Fruit fly (Drosophila melanogaster): Measurements from ENCODE around the gene CG9213.

Gene CG9213

dm6 chrX:15593477-15594229, 19.3 kb upstream of the CG9213 start, which contains the start of gene Chsy (continued):
- peak in 1 of 2 experiments; percentile 10 for TF ChIP-seq Hr51 (GFP tag; optimal IDR thresholded peaks at IDR 0.05)
- TF ChIP-seq CG1602 (GFP tag; optimal IDR thresholded peaks at IDR 0.05) = no peak
- 0 out of 3 replicates have a peak, but pooled peaks have one; percentile 5 for TF ChIP-seq Opbp (GFP tag; IDR thresholded peaks at IDR 0.05; ENCODE audit: partially characterized antibody)
- TF ChIP-seq Drgx (GFP tag; IDR thresholded peaks at IDR 0.05) = no peak
- TF ChIP-seq row (GFP tag; IDR thresholded peaks at IDR 0.05) = peak; percentile 80
- peak; percentile 21 for TF ChIP-seq CG17829 (tag; optimal IDR thresholded peaks at IDR 0.05)
- no peak for TF ChIP-seq CG12155 (GFP tag; optimal IDR thresholded peaks at IDR 0.05)
- no peak for TF ChIP-seq CG34224 (GFP tag; IDR thresholded peaks at IDR 0.05; ENCODE audit: partially characterized antibody)
- no peak for TF ChIP-seq CG4730 (GFP tag; IDR thresholded peaks at IDR 0.05)
- peak; percentile 49; the same call in 1 of the 4 replicates for TF ChIP-seq Gug (GFP tag; IDR thresholded peaks at IDR 0.05)
- TF ChIP-seq Dfd (GFP tag; optimal IDR thresholded peaks at IDR 0.05) = no peak
- no peak for TF ChIP-seq sd (tag; optimal IDR thresholded peaks at IDR 0.05)
- TF ChIP-seq lab (GFP tag; optimal IDR thresholded peaks at IDR 0.05) = peak; percentile 15
- no peak for TF ChIP-seq ATbp (GFP tag; optimal IDR thresholded peaks at IDR 0.05)
- TF ChIP-seq CG17328 (GFP tag; IDR thresholded peaks at IDR 0.05) = no peak
- TF ChIP-seq zf30C (GFP tag; optimal IDR thresholded peaks at IDR 0.05) = peak; percentile 93
- TF ChIP-seq ttk (GFP tag; IDR thresholded peaks at IDR 0.05) = no peak
- TF ChIP-seq mld (GFP tag; IDR thresholded peaks at IDR 0.05; ENCODE audit: partially characterized antibody) = no peak
- no peak for TF ChIP-seq CG4424 (GFP tag; optimal IDR thresholded peaks at IDR 0.05)
- TF ChIP-seq oc (tag; optimal IDR thresholded peaks at IDR 0.05) = no peak
- TF ChIP-seq fd64A (GFP tag; optimal IDR thresholded peaks at IDR 0.05) = no peak
- peak; percentile 56 for TF ChIP-seq sens (GFP tag)
- TF ChIP-seq odd (GFP tag; optimal IDR thresholded peaks at IDR 0.05) = no peak
- TF ChIP-seq shn (GFP tag; optimal IDR thresholded peaks at IDR 0.05) = no peak
- no peak for TF ChIP-seq Lhr (GFP tag; optimal IDR thresholded peaks at IDR 0.05)
- no peak for TF ChIP-seq crc (GFP tag; optimal IDR thresholded peaks at IDR 0.05)
- peak; percentile 21 for TF ChIP-seq grau (tag; optimal IDR thresholded peaks at IDR 0.05)
- no peak for TF ChIP-seq CG12769 (tag; optimal IDR thresholded peaks at IDR 0.05)
- TF ChIP-seq Rx (GFP tag; IDR thresholded peaks at IDR 0.05) = no peak
- no peak for TF ChIP-seq nerfin-2 (GFP tag; IDR thresholded peaks at IDR 0.05; ENCODE audit: partially characterized antibody)
- TF ChIP-seq BtbVII (GFP tag; optimal IDR thresholded peaks at IDR 0.05) = no peak
- no peak for TF ChIP-seq CG33213 (GFP tag; optimal IDR thresholded peaks at IDR 0.05)
- no peak for TF ChIP-seq CG8944 (GFP tag; optimal IDR thresholded peaks at IDR 0.05)
- no peak for TF ChIP-seq Hmr (GFP tag; optimal IDR thresholded peaks at IDR 0.05)
- no peak for TF ChIP-seq CG8359 (GFP tag; optimal IDR thresholded peaks at IDR 0.05; ENCODE audit: borderline replicate concordance)
- TF ChIP-seq CG33557 (GFP tag; optimal IDR thresholded peaks at IDR 0.05) = no peak
- peak; percentile 25 for TF ChIP-seq CG10267 (tag; optimal IDR thresholded peaks at IDR 0.05)
- TF ChIP-seq Meics (GFP tag; optimal IDR thresholded peaks at IDR 0.05) = no peak
- TF ChIP-seq Atf6 (GFP tag; IDR thresholded peaks at IDR 0.05) = no peak
- no peak for TF ChIP-seq CG18599 (GFP tag; optimal IDR thresholded peaks at IDR 0.05)
- TF ChIP-seq CG3847 (GFP tag; IDR thresholded peaks at IDR 0.05) = no peak
- TF ChIP-seq jing (GFP tag; optimal IDR thresholded peaks at IDR 0.05) = no peak
- no peak for TF ChIP-seq lilli (GFP tag; optimal IDR thresholded peaks at IDR 0.05)
- TF ChIP-seq CG31441 (GFP tag; IDR thresholded peaks at IDR 0.05) = peak; percentile 38; the same call in 1 of the 2 replicates
- TF ChIP-seq bab2 (GFP tag; optimal IDR thresholded peaks at IDR 0.05) = no peak
- TF ChIP-seq Poxn (GFP tag; IDR thresholded peaks at IDR 0.05) = no peak
- peak; percentile 10 for TF ChIP-seq CG10543 (GFP tag; optimal IDR thresholded peaks at IDR 0.05)
- TF ChIP-seq CG13624 (GFP tag; optimal IDR thresholded peaks at IDR 0.05) = no peak
- TF ChIP-seq grn (GFP tag; optimal IDR thresholded peaks at IDR 0.05) = no peak
